Fruit fly (Drosophila melanogaster): Measurements from ENCODE around the gene pll.
A peak's percentile ranks its signal among the peaks of the same experiment; 100 is the strongest.

Gene pll

dm6 chr3R:27292159-27292880, 39.3 kb upstream of the pll start, which contains the start of gene CG3348 (continued):
- TF ChIP-seq CG9727 (GFP tag; optimal IDR thresholded peaks at IDR 0.05) (peak; percentile 84), mirr (GFP tag; optimal IDR thresholded peaks at IDR 0.05) (no peak), CG17829 (tag; optimal IDR thresholded peaks at IDR 0.05) (peak; percentile 43), CG16779 (GFP tag; IDR thresholded peaks at IDR 0.05) (0 out of 2 replicates have a peak, but pooled peaks have one; percentile 48), jing (GFP tag; optimal IDR thresholded peaks at IDR 0.05) (no peak), tin (GFP tag; optimal IDR thresholded peaks at IDR 0.05) (peak; percentile 61), CG1602 (GFP tag; optimal IDR thresholded peaks at IDR 0.05) (peak; percentile 31), CG11093 (GFP tag; IDR thresholded peaks at IDR 0.05) (no peak), TFAM (GFP tag; optimal IDR thresholded peaks at IDR 0.05) (no peak), salm (tag; optimal IDR thresholded peaks at IDR 0.05) (no peak), ranshi (GFP tag; IDR thresholded peaks at IDR 0.05) (peak; percentile 79), MTF-1 (GFP tag; optimal IDR thresholded peaks at IDR 0.05; ENCODE audit: borderline replicate concordance) (no peak), Gug (GFP tag; IDR thresholded peaks at IDR 0.05) (peak; percentile 24; the same call in 1 of the 4 replicates), D19B (GFP tag; optimal IDR thresholded peaks at IDR 0.05) (peak; percentile 83), grau (tag; optimal IDR thresholded peaks at IDR 0.05) (peak; percentile 71), pum (GFP tag; optimal IDR thresholded peaks at IDR 0.05) (peak; percentile 38), lola (GFP tag; optimal IDR thresholded peaks at IDR 0.05) (no peak), CG32772 (GFP tag; IDR thresholded peaks at IDR 0.05) (no peak), Atf6 (GFP tag; IDR thresholded peaks at IDR 0.05) (peak; percentile 81), CG8290 (GFP tag; optimal IDR thresholded peaks at IDR 0.05) (no peak), CG8290 (tag; optimal IDR thresholded peaks at IDR 0.05) (no peak), Optix (GFP tag; IDR thresholded peaks at IDR 0.05) (0 out of 3 replicates have a peak, but pooled peaks have one; percentile 36), ham (GFP tag; IDR thresholded peaks at IDR 0.05) (peak; percentile 40; the same call in 1 of the 2 replicates), Neu2 (GFP tag; optimal IDR thresholded peaks at IDR 0.05; ENCODE audit: borderline replicate concordance) (no peak), Dad (GFP tag; optimal IDR thresholded peaks at IDR 0.05) (no peak), pnt (GFP tag; optimal IDR thresholded peaks at IDR 0.05) (no peak), bab2 (GFP tag; optimal IDR thresholded peaks at IDR 0.05) (peak; percentile 74), Ssrp (tag; optimal IDR thresholded peaks at IDR 0.05) (peak; percentile 47), toy (GFP tag; IDR thresholded peaks at IDR 0.05) (peak; percentile 62), psq (GFP tag; optimal IDR thresholded peaks at IDR 0.05) (no peak), CG5245 (GFP tag; optimal IDR thresholded peaks at IDR 0.05) (peak; percentile 50), Lhr (GFP tag; optimal IDR thresholded peaks at IDR 0.05) (no peak), crol (GFP tag; IDR thresholded peaks at IDR 0.05) (no peak), Hey (tag; optimal IDR thresholded peaks at IDR 0.05) (no peak), Dfd (GFP tag; optimal IDR thresholded peaks at IDR 0.05) (no peak), ro (GFP tag; IDR thresholded peaks at IDR 0.05) (peak; percentile 20; the same call in 1 of the 2 replicates), prd (optimal IDR thresholded peaks at IDR 0.05) (no peak), prd (GFP tag; IDR thresholded peaks at IDR 0.05) (peak; percentile 81), crp (GFP tag; optimal IDR thresholded peaks at IDR 0.05) (no peak), Med (GFP tag) (peak; percentile 95), klu (GFP tag; IDR thresholded peaks at IDR 0.05) (peak; percentile 71), CG12391 (tag; optimal IDR thresholded peaks at IDR 0.05) (peak; percentile 73), Ets97D (GFP tag; optimal IDR thresholded peaks at IDR 0.05) (peak; percentile 6), CG4424 (GFP tag; optimal IDR thresholded peaks at IDR 0.05) (peak; percentile 52), odd (GFP tag; optimal IDR thresholded peaks at IDR 0.05) (no peak), Bgb (GFP tag; IDR thresholded peaks at IDR 0.05; ENCODE audit: partially characterized antibody) (no peak), crc (GFP tag; optimal IDR thresholded peaks at IDR 0.05) (peak; percentile 49), Antp (GFP tag; optimal IDR thresholded peaks at IDR 0.05) (peak; percentile 4), stc (GFP tag; IDR thresholded peaks at IDR 0.05) (0 out of 2 replicates have a peak, but pooled peaks have one; percentile 30), ftz-f1 (GFP tag; optimal IDR thresholded peaks at IDR 0.05) (peak; percentile 13), ttk (GFP tag; IDR thresholded peaks at IDR 0.05) (peak; percentile 63)

All from whole organism, embryonic.